Fruit fly (Drosophila melanogaster) whole organism, adult: Measurements from ENCODE around the gene CG14625.

ENCODE experiments used
- CG11617 ChIP-seq: fragments of 200-800 bp; sonication (Bioruptor generic); optimal IDR thresholded peaks from 2 replicates; lab custom pipeline; 2017; ENCODE audit warnings: mild to moderate bottlenecking, missing biosample characterization, missing genetic modification reagents, missing genetic modification characterization
- CG12768 ChIP-seq: fragments of 200-800 bp; sonication (Bioruptor generic); optimal IDR thresholded peaks from 2 replicates; lab custom pipeline; 2017; ENCODE audit warnings: missing biosample characterization, missing genetic modification characterization, mild to moderate bottlenecking, moderate library complexity, missing genetic modification reagents
- CG14711 ChIP-seq: fragments of 200-800 bp; sonication (Bioruptor generic); optimal IDR thresholded peaks from 2 replicates; lab custom pipeline; 2018; ENCODE audit warnings: missing biosample characterization, mild to moderate bottlenecking, missing genetic modification characterization, moderate library complexity
- CG1620 ChIP-seq: fragments of 200-800 bp; sonication (Bioruptor generic); optimal IDR thresholded peaks from 2 replicates; lab custom pipeline; 2016; ENCODE audit warnings: missing biosample characterization, missing genetic modification characterization
- CG33017 ChIP-seq: fragments of 200-800 bp; sonication (Bioruptor generic); optimal IDR thresholded peaks from 2 replicates; lab custom pipeline; 2018; ENCODE audit warnings: missing biosample characterization, mild to moderate bottlenecking, missing genetic modification characterization, moderate library complexity
- CG5204 ChIP-seq: fragments of 200-800 bp; sonication (Bioruptor generic); optimal IDR thresholded peaks from 2 replicates; lab custom pipeline; 2016; ENCODE audit warnings: missing biosample characterization, missing genetic modification characterization
- CG7045 ChIP-seq: fragments of 200-800 bp; sonication (Bioruptor generic); optimal IDR thresholded peaks from 2 replicates; lab custom pipeline; 2017; ENCODE audit warnings: missing biosample characterization, mild to moderate bottlenecking, missing genetic modification characterization
- CG7101 ChIP-seq: fragments of 200-800 bp; sonication (Bioruptor generic); optimal IDR thresholded peaks from 2 replicates; lab custom pipeline; 2018; ENCODE audit warnings: missing biosample characterization, mild to moderate bottlenecking, missing genetic modification characterization, moderate library complexity
- Clk ChIP-seq: fragments of 200-800 bp; sonication (Bioruptor generic); optimal IDR thresholded peaks from 2 replicates; lab custom pipeline; 2017; ENCODE audit warnings: missing biosample characterization, missing genetic modification characterization
- Crg-1 ChIP-seq: fragments of 200-800 bp; sonication (Bioruptor generic); optimal IDR thresholded peaks from 2 replicates; lab custom pipeline; 2016; ENCODE audit warnings: missing biosample characterization, missing genetic modification characterization
- Hr96 ChIP-seq: fragments of 200-800 bp; sonication (Bioruptor generic); optimal IDR thresholded peaks from 2 replicates; lab custom pipeline; 2016; ENCODE audit warnings: missing biosample characterization, missing genetic modification characterization
- Mnt ChIP-seq: fragments of 200-800 bp; sonication (Bioruptor generic); optimal IDR thresholded peaks from 2 replicates; lab custom pipeline; 2016; ENCODE audit warnings: missing biosample characterization, mild to moderate bottlenecking, missing genetic modification characterization
- bab1 ChIP-seq: fragments of 200-800 bp; sonication (Bioruptor generic); optimal IDR thresholded peaks from 3 replicates; lab custom pipeline; 2019; ENCODE audit warnings: missing biosample characterization, mild to moderate bottlenecking, missing genetic modification characterization, moderate library complexity
- cic ChIP-seq: fragments of 200-800 bp; sonication (Bioruptor generic); optimal IDR thresholded peaks from 2 replicates; lab custom pipeline; 2017; ENCODE audit warnings: missing biosample characterization, mild to moderate bottlenecking, missing genetic modification characterization, moderate library complexity
- cnc ChIP-seq, 2 experiments: fragments of >200 bp; optimal IDR thresholded peaks; 2 replicates each; lab custom pipeline; 2017
- kay ChIP-seq: fragments of 200-800 bp; sonication (Bioruptor generic); peaks from one replicate; lab custom pipeline; 2016; ENCODE audit warnings: missing biosample characterization, missing genetic modification characterization, borderline replicate concordance
- ovo ChIP-seq: fragments of 200-800 bp; sonication (Bioruptor generic); optimal IDR thresholded peaks from 2 replicates; lab custom pipeline; 2016; ENCODE audit warnings: missing biosample characterization, missing genetic modification characterization
- pad ChIP-seq: fragments of 200-800 bp; sonication (Bioruptor generic); optimal IDR thresholded peaks from 3 replicates; lab custom pipeline; 2017; ENCODE audit warnings: missing biosample characterization, missing genetic modification characterization, mild to moderate bottlenecking, moderate library complexity, missing genetic modification reagents
- tj ChIP-seq: fragments of 200-800 bp; sonication (Bioruptor generic); optimal IDR thresholded peaks from 3 replicates; lab custom pipeline; 2017; ENCODE audit warnings: missing biosample characterization, mild to moderate bottlenecking, missing genetic modification characterization, moderate library complexity
- toe ChIP-seq: fragments of 200-800 bp; sonication (Bioruptor generic); optimal IDR thresholded peaks from 2 replicates; lab custom pipeline; 2016; ENCODE audit warnings: missing biosample characterization, missing genetic modification characterization

The CG14625 gene

dm6 chrX:1175993-1176392 lies 23.4 kb upstream of the CG14625 start, which contains the start of gene CG11384:
Gene CG11384, minus strand, starts transcription at chrX:1176035.
- TF ChIP-seq Crg-1 (GFP tag; lab: Kevin White, UChicago) (no peak), Mnt (GFP tag; lab: Kevin White, UChicago) (no peak), CG5204 (GFP tag; lab: Kevin White, UChicago) (no peak), CG12768 (no peak), tj (GFP tag; lab: Kevin White, UChicago) (no peak), Clk (no peak), CG7101 (tag; lab: Kevin White, UChicago) (no peak), bab1 (GFP tag; lab: Kevin White, UChicago) (no peak), ovo (no peak), cnc (optimal IDR thresholded peaks at IDR 0.05; lab: Kevin White, UChicago) (no peak), cic (GFP tag; lab: Kevin White, UChicago) (no peak), CG33017 (tag; lab: Kevin White, UChicago) (no peak), pad (GFP tag; lab: Kevin White, UChicago) (no peak)

dm6 chrX:1179865-1180264 lies 19.5 kb upstream of the CG14625 start, which contains the start of gene CG11379:
Gene CG11379, plus strand, starts transcription at chrX:1180165.
- TF ChIP-seq CG12768 (no peak), Crg-1 (GFP tag; lab: Kevin White, UChicago) (no peak), Hr96 (GFP tag; lab: Kevin White, UChicago) (no peak), pad (GFP tag; lab: Kevin White, UChicago) (no peak), CG5204 (GFP tag; lab: Kevin White, UChicago) (no peak), tj (GFP tag; lab: Kevin White, UChicago) (no peak), cic (GFP tag; lab: Kevin White, UChicago) (no peak), toe (GFP tag; lab: Kevin White, UChicago) (no peak), Clk (no peak), CG7045 (GFP tag; lab: Kevin White, UChicago) (no peak)

- TF ChIP-seq toe (GFP tag; lab: Kevin White, UChicago) (no peak), CG14711 (tag; lab: Kevin White, UChicago) (no peak), CG5204 (GFP tag; lab: Kevin White, UChicago) (no peak), cnc (optimal IDR thresholded peaks at IDR 0.05; lab: Kevin White, UChicago) (no peak), pad (GFP tag; lab: Kevin White, UChicago) (no peak), Hr96 (GFP tag; lab: Kevin White, UChicago) (no peak), CG7101 (tag; lab: Kevin White, UChicago) (no peak), CG1620 (GFP tag; lab: Kevin White, UChicago) (no peak), CG12768 (no peak), CG7045 (GFP tag; lab: Kevin White, UChicago) (no peak), Mnt (GFP tag; lab: Kevin White, UChicago) (no peak), CG11617 (no peak), cic (GFP tag; lab: Kevin White, UChicago) (no peak), ovo (no peak), CG33017 (tag; lab: Kevin White, UChicago) (no peak), bab1 (GFP tag; lab: Kevin White, UChicago) (no peak), Clk (no peak), Crg-1 (GFP tag; lab: Kevin White, UChicago) (no peak)
Measured at dm6 chrX:1180865-1181264, 18.5 kb upstream of the CG14625 start.

- no peak for TF ChIP-seq CG1620 (GFP tag; lab: Kevin White, UChicago)
- no peak for TF ChIP-seq CG11617
- TF ChIP-seq bab1 (GFP tag; lab: Kevin White, UChicago), result no peak
- TF ChIP-seq ovo, result no peak
- no peak for TF ChIP-seq CG12768
- TF ChIP-seq Crg-1 (GFP tag; lab: Kevin White, UChicago), result no peak
- TF ChIP-seq CG7045 (GFP tag; lab: Kevin White, UChicago), result no peak
- TF ChIP-seq Mnt (GFP tag; lab: Kevin White, UChicago), result no peak
- no peak for TF ChIP-seq CG14711 (tag; lab: Kevin White, UChicago)
Measured at dm6 chrX:1181320-1181719, 18.0 kb upstream of the CG14625 start, which contains the start of gene CG14627. Gene CG14627, plus strand, starts transcription at chrX:1181620.

- TF ChIP-seq CG7045 (GFP tag; lab: Kevin White, UChicago), result no peak
- TF ChIP-seq CG12768, result no peak
- no peak for TF ChIP-seq Crg-1 (GFP tag; lab: Kevin White, UChicago)
- TF ChIP-seq Mnt (GFP tag; lab: Kevin White, UChicago), result no peak
- TF ChIP-seq Hr96 (GFP tag; lab: Kevin White, UChicago), result no peak
- no peak for TF ChIP-seq tj (GFP tag; lab: Kevin White, UChicago)
- TF ChIP-seq cic (GFP tag; lab: Kevin White, UChicago), result no peak
- no peak for TF ChIP-seq kay (GFP tag; lab: Kevin White, UChicago)
- no peak for TF ChIP-seq cnc (optimal IDR thresholded peaks at IDR 0.05; lab: Kevin White, UChicago)
- TF ChIP-seq toe (GFP tag; lab: Kevin White, UChicago), result no peak
- no peak for TF ChIP-seq Clk
Measured at dm6 chrX:1183742-1184141, 15.6 kb upstream of the CG14625 start.

dm6 chrX:1184478-1184877 lies 14.9 kb upstream of the CG14625 start, which contains the start of gene CG14626:
Gene CG14626, plus strand, starts transcription at chrX:1184778.
- TF ChIP-seq CG7045 (GFP tag; lab: Kevin White, UChicago) (no peak), tj (GFP tag; lab: Kevin White, UChicago) (no peak), CG1620 (GFP tag; lab: Kevin White, UChicago) (no peak), bab1 (GFP tag; lab: Kevin White, UChicago) (no peak), cic (GFP tag; lab: Kevin White, UChicago) (no peak), cnc (optimal IDR thresholded peaks at IDR 0.05; lab: Kevin White, UChicago) (no peak)
